Fruit fly (Drosophila melanogaster): ENCODE data around the gene CG4313.

CG4313 gene

dm6 chrX:2041312-2041918, at the start of gene CG4313:
Gene CG4313 (plus strand): TSS chrX:2041868.
- TF ChIP-seq CG8478 (optimal IDR thresholded peaks at IDR 0.05) = no peak
- peak in 1 of 2 experiments; percentile 26 for TF ChIP-seq CTCF (optimal IDR thresholded peaks at IDR 0.05)

DNA sequence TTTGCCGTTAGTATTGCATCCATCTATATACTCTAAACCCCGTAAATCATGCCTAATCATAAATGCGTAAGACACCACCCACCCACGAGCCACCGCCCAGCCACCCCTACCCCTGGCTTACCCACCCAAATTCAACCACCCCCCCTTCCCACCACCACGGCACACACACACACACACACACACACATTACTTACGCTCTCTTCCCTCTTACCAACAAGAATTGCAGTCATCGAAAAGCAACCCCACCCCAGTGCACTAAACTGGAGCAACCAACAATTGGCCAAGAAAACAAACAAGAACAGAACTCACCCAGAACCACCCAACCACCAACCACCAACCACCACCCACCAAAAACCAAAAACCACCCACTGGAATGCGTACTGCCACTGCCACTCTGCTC, 47.5 kb upstream of the CG4313 start:
- TF ChIP-seq CTCF (optimal IDR thresholded peaks at IDR 0.05) (no peak), CG8478 (optimal IDR thresholded peaks at IDR 0.05) (no peak)

DNA sequence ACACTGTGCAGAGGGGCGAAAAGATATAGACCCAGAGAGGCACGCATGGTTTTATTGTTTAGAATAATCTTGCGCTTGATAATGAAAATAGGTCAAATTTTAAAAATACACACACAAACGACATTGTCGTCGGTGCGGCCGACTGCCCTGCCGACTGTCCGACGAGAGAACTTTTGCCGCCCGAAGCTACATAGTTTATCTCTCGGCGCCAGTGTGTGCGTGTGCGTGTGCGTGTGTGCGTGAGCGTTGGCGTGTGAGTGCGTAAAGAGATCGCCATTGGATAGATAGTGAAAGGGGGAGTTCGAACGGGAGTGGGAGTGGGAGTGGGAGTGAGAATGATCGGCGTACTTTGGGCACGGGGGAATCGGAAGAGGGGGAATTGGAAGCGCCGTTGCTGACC, 46.0 kb upstream of the CG4313 start:
- TF ChIP-seq CTCF (optimal IDR thresholded peaks at IDR 0.05) (no peak), CG8478 (optimal IDR thresholded peaks at IDR 0.05) (no peak)

- no peak for TF ChIP-seq CTCF (optimal IDR thresholded peaks at IDR 0.05)
- TF ChIP-seq CG8478 (optimal IDR thresholded peaks at IDR 0.05) = no peak
Observed at dm6 chrX:2001057-2001456, 40.6 kb upstream of the CG4313 start.

- TF ChIP-seq CTCF (optimal IDR thresholded peaks at IDR 0.05) (no peak), CG8478 (optimal IDR thresholded peaks at IDR 0.05) (no peak)
Observed at dm6 chrX:2004114-2004513, 37.6 kb upstream of the CG4313 start.

DNA sequence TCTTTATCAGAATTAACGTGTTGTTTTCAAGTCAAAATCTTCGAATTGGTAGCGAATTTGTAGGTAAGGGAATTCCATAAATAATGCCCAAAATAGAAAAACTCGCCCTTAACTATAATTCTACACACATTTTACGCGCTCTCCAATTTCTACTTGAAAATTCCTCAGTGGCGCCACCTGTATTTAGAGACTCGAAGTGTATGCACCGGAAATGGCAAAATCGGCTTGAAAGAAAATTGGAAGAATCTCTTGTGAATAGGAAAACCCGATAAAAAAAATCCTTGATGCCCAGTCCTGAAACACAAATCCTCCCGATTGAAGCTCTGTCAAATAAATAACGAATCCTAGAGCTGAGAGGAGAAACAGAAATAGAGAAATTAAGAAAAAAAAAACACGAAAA, 35.8 kb upstream of the CG4313 start:
- TF ChIP-seq CTCF (optimal IDR thresholded peaks at IDR 0.05) (peak; percentile 82 to 90), CG8478 (optimal IDR thresholded peaks at IDR 0.05) (no peak)

- TF ChIP-seq CTCF (optimal IDR thresholded peaks at IDR 0.05) = no peak
- no peak for TF ChIP-seq CG8478 (optimal IDR thresholded peaks at IDR 0.05)
Observed at dm6 chrX:2008953-2009452, 32.7 kb upstream of the CG4313 start, which contains the start of gene PIG-K. Gene PIG-K (minus strand): TSS chrX:2009364.

DNA sequence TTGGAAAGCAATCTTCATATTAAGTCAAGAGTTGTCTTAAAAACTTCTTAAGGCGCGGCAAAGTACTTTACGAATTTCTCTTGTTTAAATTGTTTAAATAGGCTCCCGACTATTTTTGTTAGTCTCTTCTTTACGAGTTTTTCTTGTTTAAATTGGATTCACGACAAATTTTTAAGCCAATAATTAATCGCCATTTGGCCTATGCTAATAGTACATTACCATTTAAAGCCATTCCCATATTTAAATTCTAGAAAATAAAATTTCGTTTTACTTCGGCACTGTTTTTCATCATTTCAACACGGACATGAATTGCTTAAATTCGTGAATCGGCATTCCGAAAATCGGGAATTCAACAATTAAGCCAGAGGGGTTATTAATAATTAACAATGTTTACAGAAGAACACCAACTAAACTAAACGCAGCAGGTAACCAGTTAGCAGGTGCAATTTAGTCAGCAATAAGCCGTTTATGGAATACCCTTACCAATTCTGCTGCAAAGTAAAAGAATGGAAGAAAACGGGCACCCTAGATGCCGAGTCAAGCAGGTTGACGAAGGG, 32.1 kb upstream of the CG4313 start:
- no peak for TF ChIP-seq CTCF (optimal IDR thresholded peaks at IDR 0.05)
- TF ChIP-seq CG8478 (optimal IDR thresholded peaks at IDR 0.05) = no peak

dm6 chrX:2010010-2010873, 31.4 kb upstream of the CG4313 start, which contains the start of gene east:
Gene east (plus strand): TSS chrX:2010860.
- TF ChIP-seq CG8478 (optimal IDR thresholded peaks at IDR 0.05) (no peak), CTCF (optimal IDR thresholded peaks at IDR 0.05) (no peak)

- TF ChIP-seq CG8478 (optimal IDR thresholded peaks at IDR 0.05) (no peak), CTCF (optimal IDR thresholded peaks at IDR 0.05) (no peak)
Observed at dm6 chrX:2011288-2012120, 30.2 kb upstream of the CG4313 start.

DNA sequence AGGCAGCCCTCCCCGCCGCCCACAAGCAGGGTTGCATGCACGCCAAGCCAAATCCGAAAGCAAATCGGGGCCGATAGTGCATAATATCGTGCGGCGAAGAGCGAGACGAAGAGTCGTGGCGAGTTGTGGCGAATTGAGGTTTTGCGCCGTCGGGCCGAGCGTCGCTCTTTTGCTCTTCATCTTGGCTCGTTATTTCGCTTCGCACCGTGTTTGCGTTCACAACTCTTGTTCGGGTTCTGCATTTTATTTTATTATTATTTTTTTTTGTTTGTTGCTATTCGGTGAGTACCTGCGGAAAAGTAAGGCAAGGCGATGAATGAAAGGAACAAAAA, 29.6 kb upstream of the CG4313 start:
- TF ChIP-seq CTCF (optimal IDR thresholded peaks at IDR 0.05) = no peak
- TF ChIP-seq CG8478 (optimal IDR thresholded peaks at IDR 0.05) = no peak

dm6 chrX:2012837-2013236, 28.8 kb upstream of the CG4313 start:
- TF ChIP-seq CTCF (optimal IDR thresholded peaks at IDR 0.05) (no peak), CG8478 (optimal IDR thresholded peaks at IDR 0.05) (no peak)

- TF ChIP-seq CTCF (optimal IDR thresholded peaks at IDR 0.05) (no peak), CG8478 (optimal IDR thresholded peaks at IDR 0.05) (no peak)
Observed at dm6 chrX:2013365-2013764, 28.3 kb upstream of the CG4313 start.

dm6 chrX:2024819-2025218, 16.8 kb upstream of the CG4313 start:
- TF ChIP-seq CG8478 (optimal IDR thresholded peaks at IDR 0.05) (no peak), CTCF (optimal IDR thresholded peaks at IDR 0.05) (no peak)

dm6 chrX:2031308-2031707, 10.4 kb upstream of the CG4313 start:
- TF ChIP-seq CTCF (optimal IDR thresholded peaks at IDR 0.05) (no peak), CG8478 (optimal IDR thresholded peaks at IDR 0.05) (no peak)

All from S2 (cell line).